Worm (Caenorhabditis elegans) whole organism, young adult: Measurements from ENCODE around the gene gpa-11.

Experiments
- B0035.1 ChIP-seq: sonication (generic microtip); optimal IDR thresholded peaks from 2 replicates; lab custom pipeline; 2016; ENCODE audit warnings: missing genetic modification characterization, mild to moderate bottlenecking, missing compliant biosample characterization, missing genotype, missing genetic modification reagents
- C06A6.2 ChIP-seq: fragments of 200-800 bp; sonication (Bioruptor generic); conservative IDR thresholded peaks from 2 replicates; pipeline ENCODE4 v1.3.6; 2022; ENCODE audit warnings: missing genetic modification characterization, missing compliant biosample characterization
- T07F8.4 ChIP-seq: sonication (generic microtip); optimal IDR thresholded peaks from 2 replicates; lab custom pipeline; 2016; ENCODE audit warnings: mild to moderate bottlenecking, missing genetic modification characterization, moderate library complexity, missing compliant biosample characterization
- Y79H2A.3 ChIP-seq: fragments of 200-800 bp; sonication (Bioruptor generic); conservative IDR thresholded peaks from 2 replicates; pipeline ENCODE4 v1.3.6; 2022; ENCODE audit warnings: missing genetic modification reagents, missing genetic modification characterization, missing compliant biosample characterization
- bed-1 ChIP-seq: fragments of 200-800 bp; sonication (Bioruptor generic); IDR thresholded peaks from 2 replicates; pipeline ENCODE4 v1.3.6; 2022; ENCODE audit warnings: missing genetic modification reagents, missing genetic modification characterization, missing compliant biosample characterization
- lsl-1 ChIP-seq: fragments of 200-800 bp; sonication (Bioruptor generic); optimal IDR thresholded peaks from 2 replicates; lab custom pipeline; 2018; ENCODE audit warnings: mild to moderate bottlenecking, missing genetic modification characterization, moderate library complexity, missing compliant biosample characterization
- nhr-179 ChIP-seq: sonication (generic microtip); optimal IDR thresholded peaks from 2 replicates; lab custom pipeline; 2016; ENCODE audit warnings: mild to moderate bottlenecking, missing genetic modification characterization, missing compliant biosample characterization
- snpc-3.4 ChIP-seq: sonication (generic microtip); optimal IDR thresholded peaks from 2 replicates; lab custom pipeline; 2017; ENCODE audit warnings: missing genetic modification characterization, mild to moderate bottlenecking, missing compliant biosample characterization, antibody characterized with exemption, moderate library complexity, missing genotype, missing genetic modification reagents

- TF ChIP-seq snpc-3.4 (tag; lab: Kevin White, UChicago) (no peak), bed-1 (GFP tag; lab: Robert Waterston, UW) (no peak), C06A6.2 (GFP tag; lab: Robert Waterston, UW) (no peak), lsl-1 (GFP tag; lab: Kevin White, UChicago) (no peak), nhr-179 (tag; lab: Kevin White, UChicago) (no peak), T07F8.4 (tag; lab: Kevin White, UChicago) (no peak), Y79H2A.3 (GFP tag; lab: Robert Waterston, UW) (no peak), B0035.1 (tag; lab: Kevin White, UChicago) (no peak)
These were observed 46.1 kb downstream of the gpa-11 start for ce11 chrII:4293027-4293522.
